Fruit fly (Drosophila melanogaster): ENCODE data around the gene CG7484.

dm6 chr3L:17613972-17614384 lies 40.4 kb upstream of the CG7484 start:
- TF ChIP-seq CG15710 (tag; optimal IDR thresholded peaks at IDR 0.05) (no peak), Pif1A (GFP tag; optimal IDR thresholded peaks at IDR 0.05) (no peak), gl (tag; optimal IDR thresholded peaks at IDR 0.05) (no peak), CG14655 (GFP tag; optimal IDR thresholded peaks at IDR 0.05) (no peak), CG13204 (GFP tag; optimal IDR thresholded peaks at IDR 0.05) (no peak), CG9948 (tag; optimal IDR thresholded peaks at IDR 0.05) (no peak), CG34367 (tag; optimal IDR thresholded peaks at IDR 0.05) (no peak), Pif1B (GFP tag; optimal IDR thresholded peaks at IDR 0.05) (no peak), rn (GFP tag; IDR thresholded peaks at IDR 0.05) (no peak), CG10348 (GFP tag; IDR thresholded peaks at IDR 0.05) (no peak), CG12605 (GFP tag; IDR thresholded peaks at IDR 0.05) (no peak), D1 (tag; optimal IDR thresholded peaks at IDR 0.05) (no peak), CG32121 (GFP tag; IDR thresholded peaks at IDR 0.05) (no peak)

All from whole organism, pupa.